Fruit fly (Drosophila melanogaster) whole organism, adult: Measurements from ENCODE around the gene Tailor.

ENCODE experiments used
- CG11617 ChIP-seq: fragments of 200-800 bp; sonication (Bioruptor generic); optimal IDR thresholded peaks from 2 replicates; lab custom pipeline; 2017; ENCODE audit warnings: mild to moderate bottlenecking, missing biosample characterization, missing genetic modification reagents, missing genetic modification characterization
- CG12768 ChIP-seq: fragments of 200-800 bp; sonication (Bioruptor generic); optimal IDR thresholded peaks from 2 replicates; lab custom pipeline; 2017; ENCODE audit warnings: missing biosample characterization, missing genetic modification characterization, mild to moderate bottlenecking, moderate library complexity, missing genetic modification reagents
- CG14711 ChIP-seq: fragments of 200-800 bp; sonication (Bioruptor generic); optimal IDR thresholded peaks from 2 replicates; lab custom pipeline; 2018; ENCODE audit warnings: missing biosample characterization, mild to moderate bottlenecking, missing genetic modification characterization, moderate library complexity
- CG1620 ChIP-seq: fragments of 200-800 bp; sonication (Bioruptor generic); optimal IDR thresholded peaks from 2 replicates; lab custom pipeline; 2016; ENCODE audit warnings: missing biosample characterization, missing genetic modification characterization
- CG33017 ChIP-seq: fragments of 200-800 bp; sonication (Bioruptor generic); optimal IDR thresholded peaks from 2 replicates; lab custom pipeline; 2018; ENCODE audit warnings: missing biosample characterization, mild to moderate bottlenecking, missing genetic modification characterization, moderate library complexity
- CG5204 ChIP-seq: fragments of 200-800 bp; sonication (Bioruptor generic); optimal IDR thresholded peaks from 2 replicates; lab custom pipeline; 2016; ENCODE audit warnings: missing biosample characterization, missing genetic modification characterization
- CG7045 ChIP-seq: fragments of 200-800 bp; sonication (Bioruptor generic); optimal IDR thresholded peaks from 2 replicates; lab custom pipeline; 2017; ENCODE audit warnings: missing biosample characterization, mild to moderate bottlenecking, missing genetic modification characterization
- CG7101 ChIP-seq: fragments of 200-800 bp; sonication (Bioruptor generic); optimal IDR thresholded peaks from 2 replicates; lab custom pipeline; 2018; ENCODE audit warnings: missing biosample characterization, mild to moderate bottlenecking, missing genetic modification characterization, moderate library complexity
- Clk ChIP-seq: fragments of 200-800 bp; sonication (Bioruptor generic); optimal IDR thresholded peaks from 2 replicates; lab custom pipeline; 2017; ENCODE audit warnings: missing biosample characterization, missing genetic modification characterization
- Crg-1 ChIP-seq: fragments of 200-800 bp; sonication (Bioruptor generic); optimal IDR thresholded peaks from 2 replicates; lab custom pipeline; 2016; ENCODE audit warnings: missing biosample characterization, missing genetic modification characterization
- Hr96 ChIP-seq: fragments of 200-800 bp; sonication (Bioruptor generic); optimal IDR thresholded peaks from 2 replicates; lab custom pipeline; 2016; ENCODE audit warnings: missing biosample characterization, missing genetic modification characterization
- Mnt ChIP-seq: fragments of 200-800 bp; sonication (Bioruptor generic); optimal IDR thresholded peaks from 2 replicates; lab custom pipeline; 2016; ENCODE audit warnings: missing biosample characterization, mild to moderate bottlenecking, missing genetic modification characterization
- bab1 ChIP-seq: fragments of 200-800 bp; sonication (Bioruptor generic); optimal IDR thresholded peaks from 3 replicates; lab custom pipeline; 2019; ENCODE audit warnings: missing biosample characterization, mild to moderate bottlenecking, missing genetic modification characterization, moderate library complexity
- cic ChIP-seq: fragments of 200-800 bp; sonication (Bioruptor generic); optimal IDR thresholded peaks from 2 replicates; lab custom pipeline; 2017; ENCODE audit warnings: missing biosample characterization, mild to moderate bottlenecking, missing genetic modification characterization, moderate library complexity
- cnc ChIP-seq, 2 experiments: fragments of >200 bp; optimal IDR thresholded peaks; 2 replicates each; lab custom pipeline; 2017
- kay ChIP-seq: fragments of 200-800 bp; sonication (Bioruptor generic); peaks from one replicate; lab custom pipeline; 2016; ENCODE audit warnings: missing biosample characterization, missing genetic modification characterization, borderline replicate concordance
- ovo ChIP-seq: fragments of 200-800 bp; sonication (Bioruptor generic); optimal IDR thresholded peaks from 2 replicates; lab custom pipeline; 2016; ENCODE audit warnings: missing biosample characterization, missing genetic modification characterization
- pad ChIP-seq: fragments of 200-800 bp; sonication (Bioruptor generic); optimal IDR thresholded peaks from 3 replicates; lab custom pipeline; 2017; ENCODE audit warnings: missing biosample characterization, missing genetic modification characterization, mild to moderate bottlenecking, moderate library complexity, missing genetic modification reagents
- tj ChIP-seq: fragments of 200-800 bp; sonication (Bioruptor generic); optimal IDR thresholded peaks from 3 replicates; lab custom pipeline; 2017; ENCODE audit warnings: missing biosample characterization, mild to moderate bottlenecking, missing genetic modification characterization, moderate library complexity
- toe ChIP-seq: fragments of 200-800 bp; sonication (Bioruptor generic); optimal IDR thresholded peaks from 2 replicates; lab custom pipeline; 2016; ENCODE audit warnings: missing biosample characterization, missing genetic modification characterization

Tailor gene

DNA sequence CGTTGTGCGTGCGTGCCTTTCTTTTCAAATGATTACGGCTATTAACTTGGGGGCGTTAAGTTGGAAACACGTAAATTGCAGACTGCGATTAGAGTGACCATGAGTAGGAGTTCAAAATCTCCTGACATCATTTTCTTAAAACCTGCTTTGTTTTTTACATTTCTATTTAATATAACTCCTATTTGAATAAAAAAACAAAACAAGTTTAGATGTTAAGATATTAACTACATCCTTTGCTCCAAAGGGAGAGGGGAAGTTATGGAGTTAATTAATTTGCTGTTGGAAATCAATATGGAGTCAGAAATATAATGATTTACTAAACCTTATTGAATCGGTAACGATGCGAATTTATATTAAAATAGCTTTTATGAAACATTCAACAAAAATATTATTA lies at the start of gene Tailor:
Gene Tailor (minus strand): TSS at position 101 of the 394 bp plus-strand sequence.
- TF ChIP-seq Crg-1 (GFP tag; lab: Kevin White, UChicago) (no peak), CG1620 (GFP tag; lab: Kevin White, UChicago) (no peak), CG14711 (tag; lab: Kevin White, UChicago) (no peak), toe (GFP tag; lab: Kevin White, UChicago) (no peak), pad (GFP tag; lab: Kevin White, UChicago) (no peak), cic (GFP tag; lab: Kevin White, UChicago) (no peak), cnc (optimal IDR thresholded peaks at IDR 0.05; lab: Kevin White, UChicago) (no peak)

DNA sequence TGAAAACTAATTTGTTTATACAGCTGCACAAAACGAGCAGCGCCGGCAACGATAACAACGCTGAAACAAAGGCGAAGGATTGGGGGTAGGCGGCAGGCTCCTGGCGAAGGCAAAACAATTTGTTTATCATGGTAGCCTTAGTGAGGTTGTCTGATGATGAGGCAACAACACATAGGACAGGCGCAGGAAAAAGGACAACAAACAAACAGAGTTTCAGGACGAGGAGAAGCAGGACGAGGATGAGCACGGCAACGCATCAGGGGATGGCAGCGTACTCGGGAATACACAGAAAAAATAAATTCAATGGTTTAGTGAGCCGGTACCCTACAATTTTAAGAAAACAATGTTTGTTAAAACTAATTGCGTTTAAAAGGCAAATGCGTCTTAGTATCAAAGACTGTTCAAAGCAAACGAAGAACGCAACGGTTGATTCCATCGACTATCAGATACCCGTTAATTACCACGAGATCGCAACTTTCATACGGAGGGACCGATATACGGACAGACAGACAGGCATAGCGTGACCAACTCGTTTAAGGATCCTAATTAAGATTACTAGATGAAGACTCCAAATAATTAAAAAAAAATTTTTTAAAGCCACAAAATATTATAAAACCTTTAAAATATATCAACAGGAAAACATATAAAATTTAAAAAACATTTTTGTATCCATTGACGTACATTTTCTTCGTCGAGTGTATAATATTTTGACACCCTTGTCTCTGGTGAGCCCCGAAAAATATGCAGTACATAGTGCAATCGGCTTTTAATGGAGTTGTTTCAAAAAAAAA lies 49.0 kb upstream of the Tailor start:
- no peak for TF ChIP-seq CG1620 (GFP tag; lab: Kevin White, UChicago)
- no peak for TF ChIP-seq CG7045 (GFP tag; lab: Kevin White, UChicago)

DNA sequence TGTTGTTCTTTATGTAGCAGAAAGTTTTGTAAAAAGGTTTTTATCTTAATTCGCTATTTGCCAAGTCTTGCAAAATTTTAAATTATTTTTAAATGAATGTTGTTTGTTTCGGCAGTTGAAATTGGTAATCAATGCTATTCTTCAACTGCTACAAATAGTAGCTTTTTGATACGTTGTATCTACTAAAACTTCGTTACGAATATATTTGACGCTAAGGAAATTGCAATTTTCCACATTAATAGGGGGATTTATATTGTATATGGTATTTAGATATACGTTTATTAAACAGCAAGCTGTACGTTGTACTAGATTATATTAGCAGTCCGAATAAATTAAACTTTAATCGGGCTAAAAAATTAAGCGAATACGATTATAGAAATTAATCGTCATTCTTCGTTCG lies 45.4 kb upstream of the Tailor start, which contains the start of gene CG31493:
Gene CG31493 (plus strand): TSS at position 301 of the 400 bp plus-strand sequence.
- no peak for TF ChIP-seq bab1 (GFP tag; lab: Kevin White, UChicago)
- TF ChIP-seq CG7101 (tag; lab: Kevin White, UChicago) = no peak
- TF ChIP-seq Clk (GFP tag; lab: Kevin White, UChicago) = no peak
- TF ChIP-seq Mnt = no peak
- TF ChIP-seq CG11617 (GFP tag; lab: Kevin White, UChicago) = no peak
- TF ChIP-seq cnc (optimal IDR thresholded peaks at IDR 0.05; lab: Kevin White, UChicago) = no peak
- no peak for TF ChIP-seq CG12768 (GFP tag; lab: Kevin White, UChicago)
- TF ChIP-seq tj (GFP tag; lab: Kevin White, UChicago) = no peak
- TF ChIP-seq CG33017 (tag; lab: Kevin White, UChicago) = no peak
- TF ChIP-seq toe (GFP tag; lab: Kevin White, UChicago) = no peak
- TF ChIP-seq CG7045 (GFP tag; lab: Kevin White, UChicago) = no peak

DNA sequence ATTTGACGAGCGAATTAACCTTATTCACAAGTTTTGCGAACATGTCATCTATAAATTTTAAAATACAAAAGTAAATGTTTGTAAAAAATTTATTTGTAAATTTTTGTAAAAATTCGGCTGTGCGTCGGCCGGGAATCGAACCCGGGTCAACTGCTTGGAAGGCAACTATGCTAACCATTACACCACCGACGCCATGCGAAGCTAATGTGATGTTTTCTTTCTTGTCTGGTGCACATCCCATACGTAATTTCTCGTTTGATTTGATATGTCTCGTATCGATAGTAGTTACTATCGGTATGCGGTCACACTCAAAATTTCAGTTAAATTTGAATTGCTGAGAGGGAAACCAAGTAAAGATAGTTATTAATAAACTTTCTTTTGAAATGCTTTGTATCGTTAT lies 44.9 kb upstream of the Tailor start:
- TF ChIP-seq Crg-1 (GFP tag; lab: Kevin White, UChicago) (no peak), cnc (optimal IDR thresholded peaks at IDR 0.05; lab: Kevin White, UChicago) (no peak), Clk (GFP tag; lab: Kevin White, UChicago) (no peak), CG14711 (tag; lab: Kevin White, UChicago) (no peak), CG7101 (tag; lab: Kevin White, UChicago) (no peak), bab1 (GFP tag; lab: Kevin White, UChicago) (peak; percentile 11)

DNA sequence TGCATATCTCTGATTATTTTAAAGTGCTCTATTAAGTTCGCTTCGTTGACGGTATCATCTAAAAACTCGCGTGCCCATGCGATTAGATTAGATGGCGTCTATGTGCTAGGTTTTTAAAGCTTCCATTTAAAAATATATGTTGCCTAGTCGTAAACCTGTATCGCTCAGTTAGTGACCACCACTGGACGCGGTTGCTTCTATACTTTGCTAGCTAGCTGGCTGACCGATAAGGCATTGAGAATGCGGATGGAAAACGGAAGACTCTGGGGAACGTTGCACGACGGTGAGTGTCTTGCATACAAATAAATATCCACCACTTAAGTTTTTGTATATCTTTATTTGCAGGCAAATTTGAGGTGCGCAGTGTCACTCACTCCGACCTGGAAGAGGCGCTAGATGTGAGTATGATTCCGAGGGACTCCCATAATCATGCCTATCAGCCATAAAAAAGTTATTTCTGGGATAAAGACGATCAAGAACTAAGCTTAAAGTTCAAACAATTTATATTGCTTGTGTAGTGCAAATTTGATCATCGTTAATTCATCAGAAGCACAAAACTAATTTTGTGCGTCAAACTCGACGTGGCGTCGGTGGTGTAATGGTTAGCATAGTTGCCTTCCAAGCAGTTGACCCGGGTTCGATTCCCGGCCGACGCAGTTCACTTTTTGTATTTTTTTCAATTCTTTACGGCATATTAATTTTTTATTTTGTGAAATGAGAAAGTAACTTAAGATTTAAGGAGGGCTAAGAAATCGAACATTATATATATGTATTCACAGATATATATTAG lies 43.6 kb upstream of the Tailor start, which contains the start of gene CG31248:
Gene CG31248 (plus strand): TSS at position 41 of the 790 bp plus-strand sequence.
- TF ChIP-seq kay (peak; percentile 11), CG7101 (tag; lab: Kevin White, UChicago) (peak; percentile 6), tj (GFP tag; lab: Kevin White, UChicago) (peak; percentile 35), CG14711 (tag; lab: Kevin White, UChicago) (peak; percentile 34), Crg-1 (GFP tag; lab: Kevin White, UChicago) (no peak), Hr96 (GFP tag; lab: Kevin White, UChicago) (no peak), toe (GFP tag; lab: Kevin White, UChicago) (no peak), cic (GFP tag; lab: Kevin White, UChicago) (peak; percentile 90), ovo (no peak), CG33017 (tag; lab: Kevin White, UChicago) (no peak), bab1 (GFP tag; lab: Kevin White, UChicago) (peak; percentile 66), CG7045 (GFP tag; lab: Kevin White, UChicago) (peak; percentile 47), CG5204 (GFP tag; lab: Kevin White, UChicago) (peak; percentile 25), pad (GFP tag; lab: Kevin White, UChicago) (peak; percentile 11), Mnt (peak; percentile 55), CG1620 (GFP tag; lab: Kevin White, UChicago) (no peak), CG12768 (GFP tag; lab: Kevin White, UChicago) (peak; percentile 58), CG11617 (GFP tag; lab: Kevin White, UChicago) (peak; percentile 11), Clk (GFP tag; lab: Kevin White, UChicago) (no peak), cnc (optimal IDR thresholded peaks at IDR 0.05; lab: Kevin White, UChicago) (no peak)

DNA sequence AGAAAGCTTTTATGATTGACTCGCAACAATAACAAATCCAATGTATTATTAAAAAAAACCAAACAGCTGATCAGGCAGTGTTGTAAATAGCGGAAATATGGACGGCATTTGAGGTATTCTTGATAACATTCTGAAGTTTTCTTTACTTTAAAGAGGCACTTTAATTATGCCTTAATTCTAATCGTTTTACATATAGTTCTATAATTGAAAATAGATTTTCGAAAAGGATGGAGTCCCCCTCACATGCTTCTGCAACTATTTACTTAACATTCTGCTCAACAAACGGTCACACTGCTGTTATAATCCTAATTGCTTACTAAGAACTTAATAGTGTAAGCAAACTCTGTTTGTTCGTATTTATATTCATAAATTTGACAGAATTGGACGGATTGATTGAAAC lies 42.1 kb upstream of the Tailor start, which contains the start of gene CG10068:
Gene CG10068 (minus strand): TSS at position 62 of the 400 bp plus-strand sequence.
- TF ChIP-seq tj (GFP tag; lab: Kevin White, UChicago) (peak; percentile 84), pad (GFP tag; lab: Kevin White, UChicago) (peak; percentile 80), CG11617 (GFP tag; lab: Kevin White, UChicago) (peak; percentile 91), CG12768 (GFP tag; lab: Kevin White, UChicago) (peak; percentile 85), CG7101 (tag; lab: Kevin White, UChicago) (peak; percentile 91), ovo (peak; percentile 42), kay (peak; percentile 94), toe (GFP tag; lab: Kevin White, UChicago) (peak; percentile 84), CG1620 (GFP tag; lab: Kevin White, UChicago) (peak; percentile 93), CG14711 (tag; lab: Kevin White, UChicago) (peak; percentile 86), Hr96 (GFP tag; lab: Kevin White, UChicago) (peak; percentile 82), CG33017 (tag; lab: Kevin White, UChicago) (peak; percentile 83), cnc (optimal IDR thresholded peaks at IDR 0.05; lab: Kevin White, UChicago) (no peak), Clk (GFP tag; lab: Kevin White, UChicago) (peak; percentile 71), Crg-1 (GFP tag; lab: Kevin White, UChicago) (peak; percentile 94), cic (GFP tag; lab: Kevin White, UChicago) (peak; percentile 65), CG5204 (GFP tag; lab: Kevin White, UChicago) (peak; percentile 88), Mnt (peak; percentile 86), CG7045 (GFP tag; lab: Kevin White, UChicago) (peak; percentile 86), bab1 (GFP tag; lab: Kevin White, UChicago) (peak; percentile 93)
